Worm (Caenorhabditis elegans) whole organism, L3 larva: ENCODE data around the gene C05E4.7.

ENCODE experiments used
- R02D3.7 ChIP-seq: fragments of 150-350 bp; optimal IDR thresholded peaks from 2 replicates; lab custom pipeline; 2014; ENCODE audit warnings: missing biosample characterization, missing genetic modification characterization
- ZK546.5 ChIP-seq: sonication (generic microtip); optimal IDR thresholded peaks from 2 replicates; lab custom pipeline; 2017; ENCODE audit warnings: missing biosample characterization, missing genetic modification characterization
- ama-1 ChIP-seq: fragments of 150-350 bp; optimal IDR thresholded peaks from 2 replicates; lab custom pipeline; 2018
- ceh-28 ChIP-seq: fragments of 150-350 bp; optimal IDR thresholded peaks from 2 replicates; lab custom pipeline; 2014; ENCODE audit warnings: missing biosample characterization, missing genetic modification reagents, missing genetic modification characterization
- ceh-82 ChIP-seq: fragments of 150-350 bp; optimal IDR thresholded peaks from 2 replicates; lab custom pipeline; 2014; ENCODE audit warnings: missing biosample characterization, missing genetic modification characterization
- ceh-9 ChIP-seq: sonication (generic microtip); optimal IDR thresholded peaks from 2 replicates; lab custom pipeline; 2018; ENCODE audit warnings: missing biosample characterization, missing genetic modification characterization
- egl-27 ChIP-seq: sonication (generic microtip); optimal IDR thresholded peaks from 4 replicates; lab custom pipeline; 2017; ENCODE audit warnings: missing biosample characterization, missing genetic modification reagents, missing genetic modification characterization
- egl-5 ChIP-seq: fragments of 150-350 bp; optimal IDR thresholded peaks from 2 replicates; lab custom pipeline; 2017; ENCODE audit warnings: missing biosample characterization, missing genetic modification reagents, missing genetic modification characterization, inconsistent platforms
- elt-1 ChIP-seq: fragments of 150-350 bp; optimal IDR thresholded peaks from 2 replicates; lab custom pipeline; 2014; ENCODE audit warnings: missing biosample characterization, missing genetic modification characterization
- elt-2 ChIP-seq: sonication (generic microtip); optimal IDR thresholded peaks from 2 replicates; lab custom pipeline; 2016; ENCODE audit warnings: missing genetic modification reagents, mild to moderate bottlenecking, missing genetic modification characterization, missing compliant biosample characterization
- eor-1 ChIP-seq, 2 experiments: fragments of 150-350 bp; optimal IDR thresholded peaks; 2 replicates each; lab custom pipeline; 2014 to 2018; ENCODE audit warnings: missing biosample characterization in 2 of 2, missing genetic modification characterization in 2 of 2
- fkh-10 ChIP-seq: sonication (generic microtip); optimal IDR thresholded peaks from 2 replicates; lab custom pipeline; 2017; ENCODE audit warnings: missing biosample characterization, missing genetic modification reagents, missing genetic modification characterization
- fos-1 ChIP-seq: fragments of 150-350 bp; optimal IDR thresholded peaks from 2 replicates; lab custom pipeline; 2014; ENCODE audit warnings: missing biosample characterization, missing genetic modification characterization
- hmg-11 ChIP-seq: sonication (generic microtip); optimal IDR thresholded peaks from 2 replicates; lab custom pipeline; 2016; ENCODE audit warnings: missing genetic modification characterization, missing compliant biosample characterization
- jun-1 ChIP-seq: fragments of 150-350 bp; optimal IDR thresholded peaks from 2 replicates; lab custom pipeline; 2014; ENCODE audit warnings: missing biosample characterization, missing genetic modification reagents, missing genetic modification characterization
- lin-15B ChIP-seq: fragments of 150-350 bp; optimal IDR thresholded peaks from 2 replicates; lab custom pipeline; 2014; ENCODE audit warnings: missing biosample characterization, missing genetic modification characterization
- nfya-1 ChIP-seq: sonication (generic microtip); optimal IDR thresholded peaks from 2 replicates; lab custom pipeline; 2017; ENCODE audit warnings: missing genetic modification characterization, mild to moderate bottlenecking, missing compliant biosample characterization, antibody characterized with exemption, moderate library complexity; ENCODE audit not compliant: insufficient read depth
- nhr-11 ChIP-seq: fragments of 150-350 bp; optimal IDR thresholded peaks from 2 replicates; lab custom pipeline; 2014; ENCODE audit warnings: missing biosample characterization, missing genetic modification characterization
- nhr-12 ChIP-seq: fragments of 150-350 bp; optimal IDR thresholded peaks from 2 replicates; lab custom pipeline; 2014; ENCODE audit warnings: missing biosample characterization, missing genetic modification characterization
- nhr-23 ChIP-seq: fragments of 150-350 bp; optimal IDR thresholded peaks from 2 replicates; lab custom pipeline; 2014; ENCODE audit warnings: missing biosample characterization, missing genetic modification reagents, missing genetic modification characterization
- nhr-25 ChIP-seq: sonication (generic microtip); optimal IDR thresholded peaks from 2 replicates; lab custom pipeline; 2017; ENCODE audit warnings: missing biosample characterization, missing genetic modification characterization
- nhr-28 ChIP-seq: fragments of 150-350 bp; optimal IDR thresholded peaks from 2 replicates; lab custom pipeline; 2014; ENCODE audit warnings: missing biosample characterization, missing genetic modification characterization
- nhr-67 ChIP-seq: fragments of 150-350 bp; optimal IDR thresholded peaks from 2 replicates; lab custom pipeline; 2014; ENCODE audit warnings: missing biosample characterization, missing genetic modification characterization
- nhr-76 ChIP-seq: fragments of 150-350 bp; sonication (generic microtip); optimal IDR thresholded peaks from 5 replicates; lab custom pipeline; 2014; ENCODE audit warnings: missing biosample characterization, missing genetic modification characterization
- nhr-77 ChIP-seq: fragments of 150-350 bp; optimal IDR thresholded peaks from 2 replicates; lab custom pipeline; 2014; ENCODE audit warnings: missing biosample characterization, missing genetic modification characterization
- sea-2 ChIP-seq: fragments of 150-350 bp; sonication (generic microtip); optimal IDR thresholded peaks from 4 replicates; lab custom pipeline; 2014; ENCODE audit warnings: missing biosample characterization, missing genetic modification reagents, missing genetic modification characterization
- skn-1 ChIP-seq: fragments of 150-350 bp; optimal IDR thresholded peaks from 2 replicates; lab custom pipeline; 2014; ENCODE audit warnings: missing biosample characterization, missing genetic modification characterization
- snpc-4 ChIP-seq: fragments of 150-350 bp; optimal IDR thresholded peaks from 2 replicates; lab custom pipeline; 2014; ENCODE audit warnings: missing biosample characterization, missing genetic modification characterization
- unc-39 ChIP-seq: sonication (generic microtip); optimal IDR thresholded peaks from 4 replicates; lab custom pipeline; 2017; ENCODE audit warnings: missing biosample characterization, missing genetic modification characterization
- unc-62 ChIP-seq: fragments of 150-350 bp; sonication (generic microtip); optimal IDR thresholded peaks from 4 replicates; lab custom pipeline; 2014; ENCODE audit warnings: missing biosample characterization, missing genetic modification reagents, missing genetic modification characterization
- zag-1 ChIP-seq: fragments of 150-350 bp; optimal IDR thresholded peaks from 2 replicates; lab custom pipeline; 2014; ENCODE audit warnings: missing biosample characterization, missing genetic modification characterization
- ztf-11 ChIP-seq: fragments of 150-350 bp; optimal IDR thresholded peaks from 2 replicates; lab custom pipeline; 2014; ENCODE audit warnings: missing biosample characterization, missing genetic modification characterization
- ztf-4 ChIP-seq: fragments of 150-350 bp; optimal IDR thresholded peaks from 2 replicates; lab custom pipeline; 2014; ENCODE audit warnings: missing biosample characterization, missing genetic modification characterization

C05E4.7 gene

ce11 chrV:741820-742219 lies at the start of gene C05E4.7:
Gene C05E4.7, plus strand, starts transcription at chrV:742120.
- TF ChIP-seq ztf-4 (tag; lab: Kevin White, UChicago), result no peak
- TF ChIP-seq ceh-9 (tag; lab: Kevin White, UChicago), result no peak
- no peak for TF ChIP-seq lin-15B (tag; lab: Kevin White, UChicago)
- no peak for TF ChIP-seq ama-1 (lab: Kevin White, UChicago)

- TF ChIP-seq egl-27 (tag; lab: Kevin White, UChicago), result no peak
- no peak for TF ChIP-seq fos-1 (tag; lab: Kevin White, UChicago)
- TF ChIP-seq eor-1 (tag; optimal IDR thresholded peaks at IDR 0.05; lab: Kevin White, UChicago), result no peak
- TF ChIP-seq jun-1, result no peak
- TF ChIP-seq ceh-82 (tag; lab: Kevin White, UChicago), result no peak
- no peak for TF ChIP-seq skn-1 (tag; lab: Kevin White, UChicago)
- no peak for TF ChIP-seq ztf-11 (tag; lab: Kevin White, UChicago)
- TF ChIP-seq unc-62 (GFP tag; lab: Kevin White, UChicago), result no peak
- no peak for TF ChIP-seq hmg-11 (tag; lab: Kevin White, UChicago)
- TF ChIP-seq ama-1 (lab: Kevin White, UChicago), result no peak
- no peak for TF ChIP-seq nhr-25 (tag; lab: Kevin White, UChicago)
- no peak for TF ChIP-seq nhr-23
- TF ChIP-seq elt-2 (tag; lab: Kevin White, UChicago), result no peak
- no peak for TF ChIP-seq sea-2 (GFP tag; lab: Kevin White, UChicago)
- TF ChIP-seq, all 47 proteins: peak for 0
Measured at ce11 chrV:692720-693422, 49.0 kb upstream of the C05E4.7 start, which contains the start of gene srx-4. Gene srx-4, minus strand, starts transcription at chrV:692770.

- no peak for TF ChIP-seq ceh-9 (tag; lab: Kevin White, UChicago)
- no peak for TF ChIP-seq nhr-12 (tag; lab: Kevin White, UChicago)
- no peak for TF ChIP-seq elt-2 (tag; lab: Kevin White, UChicago)
- TF ChIP-seq nhr-77 (tag; lab: Kevin White, UChicago), result no peak
- no peak for TF ChIP-seq nhr-28 (tag; lab: Kevin White, UChicago)
- no peak for TF ChIP-seq elt-1 (tag; lab: Kevin White, UChicago)
- no peak for TF ChIP-seq snpc-4 (tag; lab: Kevin White, UChicago)
- TF ChIP-seq lin-15B (tag; lab: Kevin White, UChicago), result no peak
- TF ChIP-seq nfya-1, result no peak
- TF ChIP-seq nhr-11, result no peak
- no peak for TF ChIP-seq zag-1 (tag; lab: Kevin White, UChicago)
- TF ChIP-seq nhr-76 (tag; lab: Kevin White, UChicago), result no peak
- TF ChIP-seq unc-39 (tag; lab: Kevin White, UChicago), result no peak
- TF ChIP-seq egl-27 (tag; lab: Kevin White, UChicago), result no peak
Measured at ce11 chrV:694625-695024, 47.3 kb upstream of the C05E4.7 start, which contains the start of gene srj-53. Gene srj-53, minus strand, starts transcription at chrV:694725.

- TF ChIP-seq ama-1 (lab: Kevin White, UChicago), result no peak
- no peak for TF ChIP-seq egl-27 (tag; lab: Kevin White, UChicago)
- no peak for TF ChIP-seq egl-5 (tag; lab: Kevin White, UChicago)
- no peak for TF ChIP-seq fkh-10
- TF ChIP-seq zag-1 (tag; lab: Kevin White, UChicago), result no peak
- no peak for TF ChIP-seq ceh-28 (tag; lab: Kevin White, UChicago)
- no peak for TF ChIP-seq ZK546.5 (tag; lab: Kevin White, UChicago)
Measured at ce11 chrV:695914-696313, 46.0 kb upstream of the C05E4.7 start, which contains the start of gene srj-52. Gene srj-52, minus strand, starts transcription at chrV:696014.

ce11 chrV:699051-699450 lies 42.9 kb upstream of the C05E4.7 start:
- TF ChIP-seq egl-27 (tag; lab: Kevin White, UChicago), result no peak
- no peak for TF ChIP-seq elt-1 (tag; lab: Kevin White, UChicago)
- no peak for TF ChIP-seq R02D3.7 (tag; lab: Kevin White, UChicago)
- TF ChIP-seq skn-1 (tag; lab: Kevin White, UChicago), result no peak
- no peak for TF ChIP-seq nhr-67
